Worm (Caenorhabditis elegans) whole organism, mixed stage, embryonic: ENCODE measurements around the gene dro-1.
A peak's percentile ranks its signal among the peaks of the same experiment; 100 is the strongest.

Source experiments
- M03D4.4 ChIP-seq: sonication (generic microtip); optimal IDR thresholded peaks from 2 replicates; lab custom pipeline; 2017; ENCODE audit warnings: mild to moderate bottlenecking, missing genetic modification characterization, missing compliant biosample characterization
- bed-3 ChIP-seq: fragments of 200-800 bp; sonication (Bioruptor generic); optimal IDR thresholded peaks from 3 replicates; lab custom pipeline; 2018; ENCODE audit warnings: mild to moderate bottlenecking, missing genetic modification characterization, moderate library complexity, missing compliant biosample characterization
- blmp-1 ChIP-seq: fragments of 150-350 bp; optimal IDR thresholded peaks from 2 replicates; lab custom pipeline; 2014; ENCODE audit warnings: missing biosample characterization, missing genetic modification characterization
- ceh-39 ChIP-seq: fragments of 150-350 bp; optimal IDR thresholded peaks from 2 replicates; lab custom pipeline; 2014; ENCODE audit warnings: missing biosample characterization, missing genetic modification characterization
- ceh-43 ChIP-seq: fragments of 200-800 bp; sonication (Bioruptor generic); optimal IDR thresholded peaks from 2 replicates; lab custom pipeline; 2018; ENCODE audit warnings: mild to moderate bottlenecking, missing genetic modification characterization, moderate library complexity, missing compliant biosample characterization
- ceh-83 ChIP-seq: fragments of 200-800 bp; sonication (Bioruptor generic); optimal IDR thresholded peaks from 2 replicates; lab custom pipeline; 2018; ENCODE audit warnings: mild to moderate bottlenecking, missing genetic modification characterization, missing compliant biosample characterization
- ces-1 ChIP-seq: fragments of 150-350 bp; optimal IDR thresholded peaks from 2 replicates; lab custom pipeline; 2014; ENCODE audit warnings: missing biosample characterization, missing genetic modification reagents, missing genetic modification characterization
- cnd-1 ChIP-seq: fragments of 200-800 bp; sonication (Bioruptor generic); optimal IDR thresholded peaks from 2 replicates; lab custom pipeline; 2018; ENCODE audit warnings: mild to moderate bottlenecking, missing genetic modification characterization, missing compliant biosample characterization
- drap-1 ChIP-seq: fragments of 200-800 bp; sonication (Bioruptor generic); optimal IDR thresholded peaks from 3 replicates; lab custom pipeline; 2018; ENCODE audit warnings: mild to moderate bottlenecking, missing genetic modification characterization, missing compliant biosample characterization
- elt-1 ChIP-seq: sonication (generic microtip); optimal IDR thresholded peaks from 2 replicates; lab custom pipeline; 2017; ENCODE audit warnings: missing genetic modification characterization, mild to moderate bottlenecking, missing compliant biosample characterization, antibody characterized with exemption, moderate library complexity, borderline replicate concordance; ENCODE audit not compliant: insufficient read depth
- elt-3 ChIP-seq: fragments of 150-350 bp; optimal IDR thresholded peaks from 2 replicates; lab custom pipeline; 2014; ENCODE audit warnings: missing biosample characterization, missing genetic modification characterization
- flh-1 ChIP-seq: fragments of 200-800 bp; sonication (Bioruptor generic); optimal IDR thresholded peaks from 2 replicates; lab custom pipeline; 2018; ENCODE audit warnings: mild to moderate bottlenecking, missing genetic modification characterization, moderate library complexity, missing compliant biosample characterization
- hlh-1 ChIP-seq: fragments of 150-350 bp; optimal IDR thresholded peaks from 2 replicates; lab custom pipeline; 2014; ENCODE audit warnings: missing biosample characterization, missing genetic modification reagents, missing genetic modification characterization
- lin-13 ChIP-seq: fragments of 150-350 bp; optimal IDR thresholded peaks from 2 replicates; lab custom pipeline; 2014; ENCODE audit warnings: missing biosample characterization, missing genetic modification characterization
- lin-32 ChIP-seq: fragments of 200-800 bp; sonication (Bioruptor generic); optimal IDR thresholded peaks from 2 replicates; lab custom pipeline; 2018; ENCODE audit warnings: mild to moderate bottlenecking, missing genetic modification characterization, missing compliant biosample characterization
- lsy-2 ChIP-seq: fragments of 150-350 bp; optimal IDR thresholded peaks from 2 replicates; lab custom pipeline; 2014; ENCODE audit warnings: missing biosample characterization, missing genetic modification characterization
- mab-5 ChIP-seq: fragments of 150-350 bp; optimal IDR thresholded peaks from 2 replicates; lab custom pipeline; 2014; ENCODE audit warnings: missing biosample characterization, missing genetic modification characterization
- mep-1 ChIP-seq: fragments of 150-350 bp; optimal IDR thresholded peaks from 2 replicates; lab custom pipeline; 2017; ENCODE audit warnings: missing biosample characterization, missing genetic modification reagents, missing genetic modification characterization, inconsistent platforms
- mls-2 ChIP-seq: sonication (generic microtip); optimal IDR thresholded peaks from 2 replicates; lab custom pipeline; 2016; ENCODE audit warnings: mild to moderate bottlenecking, missing genetic modification characterization, moderate library complexity, missing compliant biosample characterization
- nhr-12 ChIP-seq: fragments of 150-350 bp; optimal IDR thresholded peaks from 2 replicates; lab custom pipeline; 2014; ENCODE audit warnings: missing biosample characterization, missing genetic modification characterization
- nhr-2 ChIP-seq: fragments of 150-350 bp; optimal IDR thresholded peaks from 2 replicates; lab custom pipeline; 2014; ENCODE audit warnings: missing biosample characterization, missing genetic modification characterization
- nhr-237 ChIP-seq: fragments of 150-350 bp; optimal IDR thresholded peaks from 2 replicates; lab custom pipeline; 2014; ENCODE audit warnings: missing biosample characterization, missing genetic modification characterization
- nhr-76 ChIP-seq: sonication (generic microtip); optimal IDR thresholded peaks from 2 replicates; lab custom pipeline; 2017; ENCODE audit warnings: missing biosample characterization, missing genetic modification characterization
- pha-4 ChIP-seq: fragments of 150-350 bp; optimal IDR thresholded peaks from 2 replicates; lab custom pipeline; 2018; ENCODE audit warnings: missing biosample characterization, missing genetic modification reagents, missing genetic modification characterization
- sem-2 ChIP-seq: fragments of 200-800 bp; sonication (Bioruptor generic); optimal IDR thresholded peaks from 2 replicates; lab custom pipeline; 2018; ENCODE audit warnings: mild to moderate bottlenecking, missing genetic modification characterization, missing compliant biosample characterization
- snpc-4 ChIP-seq: fragments of 150-350 bp; optimal IDR thresholded peaks from 2 replicates; lab custom pipeline; 2014; ENCODE audit warnings: missing biosample characterization, missing genetic modification characterization
- sptf-1 ChIP-seq: sonication (generic microtip); optimal IDR thresholded peaks from 2 replicates; lab custom pipeline; 2017; ENCODE audit warnings: mild to moderate bottlenecking, missing genetic modification characterization, moderate library complexity, missing compliant biosample characterization
- unc-120 ChIP-seq: sonication (generic microtip); optimal IDR thresholded peaks from 2 replicates; lab custom pipeline; 2017; ENCODE audit warnings: missing genetic modification characterization, missing compliant biosample characterization; ENCODE audit not compliant: poor library complexity, severe bottlenecking
- unc-39 ChIP-seq: fragments of 150-350 bp; optimal IDR thresholded peaks from 2 replicates; lab custom pipeline; 2014; ENCODE audit warnings: missing biosample characterization, missing genetic modification characterization
- unc-62 ChIP-seq: fragments of 150-350 bp; optimal IDR thresholded peaks from 2 replicates; lab custom pipeline; 2014; ENCODE audit warnings: missing biosample characterization, missing genetic modification reagents, missing genetic modification characterization
- zip-8 ChIP-seq: fragments of 150-350 bp; optimal IDR thresholded peaks from 2 replicates; lab custom pipeline; 2014; ENCODE audit warnings: missing biosample characterization, missing genetic modification characterization
- ztf-11 ChIP-seq: fragments of 150-350 bp; optimal IDR thresholded peaks from 2 replicates; lab custom pipeline; 2014; ENCODE audit warnings: missing biosample characterization, missing genetic modification characterization

The dro-1 gene

DNA sequence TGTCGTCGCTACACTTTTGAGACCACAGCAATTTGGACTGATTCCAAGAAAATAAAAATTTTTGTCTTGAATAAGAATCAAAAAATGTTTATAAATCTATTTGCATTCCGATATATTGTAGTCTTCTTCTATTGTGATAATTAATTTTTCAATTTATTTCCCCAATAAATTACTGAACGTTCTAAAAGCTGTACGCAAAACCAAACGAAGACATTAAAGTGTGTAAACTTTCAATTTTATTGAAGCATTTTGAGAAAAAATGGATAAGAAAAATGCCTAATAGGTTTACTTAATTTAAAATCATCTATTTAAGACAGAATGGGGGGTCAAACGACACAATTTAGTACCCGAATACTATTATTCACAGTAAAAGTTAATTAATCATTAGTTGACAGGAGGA, 39.9 kb upstream of the dro-1 start:
- TF ChIP-seq M03D4.4 (tag; lab: Kevin White, UChicago), result no peak
- no peak for TF ChIP-seq ceh-43 (GFP tag; lab: Kevin White, UChicago)
- TF ChIP-seq hlh-1 (tag; lab: Kevin White, UChicago), result no peak
- no peak for TF ChIP-seq nhr-76 (tag; lab: Kevin White, UChicago)
- no peak for TF ChIP-seq ceh-39 (tag; lab: Kevin White, UChicago)
- TF ChIP-seq pha-4 (tag; lab: Kevin White, UChicago), result no peak
- TF ChIP-seq nhr-237 (tag; lab: Kevin White, UChicago), result no peak
- no peak for TF ChIP-seq bed-3
- TF ChIP-seq mab-5 (tag; lab: Kevin White, UChicago), result no peak
- no peak for TF ChIP-seq mep-1 (tag; lab: Kevin White, UChicago)
- TF ChIP-seq elt-3 (tag; lab: Kevin White, UChicago), result no peak
- no peak for TF ChIP-seq snpc-4

DNA sequence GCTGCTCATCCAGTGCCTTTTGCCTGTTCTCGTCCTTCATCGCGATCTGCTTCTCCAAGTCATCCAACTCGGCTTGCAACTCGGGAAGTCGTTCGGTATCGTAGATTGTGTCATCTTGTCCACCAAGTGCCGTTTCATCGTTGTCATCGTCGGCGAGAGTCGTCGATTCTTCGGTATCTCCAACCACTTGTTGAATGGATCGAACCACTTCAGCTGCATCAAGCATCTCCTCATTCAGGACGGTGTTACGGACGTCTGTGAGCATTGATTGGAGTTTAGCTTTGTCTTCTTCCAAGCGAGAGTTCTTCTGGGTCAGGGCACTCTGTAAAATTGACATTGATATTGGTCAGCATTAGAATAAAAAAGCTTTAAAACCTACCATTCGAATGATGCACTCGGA, 36.9 kb upstream of the dro-1 start:
- TF ChIP-seq nhr-12 (no peak), unc-120 (tag; lab: Kevin White, UChicago) (no peak), unc-62 (no peak), unc-39 (tag; lab: Kevin White, UChicago) (no peak), ceh-83 (GFP tag; lab: Kevin White, UChicago) (no peak), zip-8 (tag; lab: Kevin White, UChicago) (no peak), blmp-1 (tag; lab: Kevin White, UChicago) (no peak), mep-1 (tag; lab: Kevin White, UChicago) (no peak), mls-2 (tag; lab: Kevin White, UChicago) (no peak), sem-2 (GFP tag; lab: Kevin White, UChicago) (no peak), sptf-1 (tag; lab: Kevin White, UChicago) (no peak), elt-3 (tag; lab: Kevin White, UChicago) (no peak), flh-1 (no peak), hlh-1 (tag; lab: Kevin White, UChicago) (no peak), lin-32 (GFP tag; lab: Kevin White, UChicago) (no peak), cnd-1 (tag; lab: Kevin White, UChicago) (no peak), lsy-2 (tag; lab: Kevin White, UChicago) (no peak)

DNA sequence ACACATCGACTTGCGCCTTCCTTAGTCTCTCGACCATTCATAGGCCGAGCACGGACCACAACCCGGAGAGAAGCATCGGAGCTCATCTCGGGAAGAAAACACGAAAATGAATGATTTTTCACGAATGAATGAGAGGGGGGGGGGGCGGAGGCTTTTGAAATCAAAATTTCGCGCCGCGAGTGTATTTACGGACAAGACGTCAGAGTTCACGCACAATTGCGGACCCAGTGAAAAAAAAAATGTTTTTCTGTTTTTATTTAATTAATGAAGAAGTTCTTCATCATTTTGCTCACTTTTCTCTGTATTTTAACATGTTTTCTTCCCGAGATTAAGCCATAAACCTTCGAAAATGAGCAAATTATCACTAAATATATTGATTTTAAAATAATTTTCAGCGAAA, 35.4 kb upstream of the dro-1 start, which contains the start of the genes klp-19 and slc-36.1:
Gene klp-19, minus strand, starts transcription at position 153 of the 400 bp plus-strand sequence.
Gene slc-36.1, plus strand, starts transcription at position 396 of the 400 bp plus-strand sequence.
- TF ChIP-seq nhr-237 (tag; lab: Kevin White, UChicago) (no peak), nhr-2 (tag; lab: Kevin White, UChicago) (no peak), lin-32 (GFP tag; lab: Kevin White, UChicago) (no peak), mab-5 (tag; lab: Kevin White, UChicago) (no peak), elt-3 (tag; lab: Kevin White, UChicago) (no peak), mep-1 (tag; lab: Kevin White, UChicago) (no peak), lin-13 (tag; lab: Kevin White, UChicago) (no peak), zip-8 (tag; lab: Kevin White, UChicago) (no peak), snpc-4 (no peak), ceh-39 (tag; lab: Kevin White, UChicago) (no peak), elt-1 (tag; lab: Kevin White, UChicago) (no peak), unc-39 (tag; lab: Kevin White, UChicago) (no peak), lsy-2 (tag; lab: Kevin White, UChicago) (no peak), ztf-11 (no peak), M03D4.4 (tag; lab: Kevin White, UChicago) (peak; percentile 17), ces-1 (peak; percentile 86), sptf-1 (tag; lab: Kevin White, UChicago) (peak; percentile 38), hlh-1 (tag; lab: Kevin White, UChicago) (no peak), drap-1 (no peak), flh-1 (no peak), ceh-43 (GFP tag; lab: Kevin White, UChicago) (no peak), nhr-12 (no peak)

DNA sequence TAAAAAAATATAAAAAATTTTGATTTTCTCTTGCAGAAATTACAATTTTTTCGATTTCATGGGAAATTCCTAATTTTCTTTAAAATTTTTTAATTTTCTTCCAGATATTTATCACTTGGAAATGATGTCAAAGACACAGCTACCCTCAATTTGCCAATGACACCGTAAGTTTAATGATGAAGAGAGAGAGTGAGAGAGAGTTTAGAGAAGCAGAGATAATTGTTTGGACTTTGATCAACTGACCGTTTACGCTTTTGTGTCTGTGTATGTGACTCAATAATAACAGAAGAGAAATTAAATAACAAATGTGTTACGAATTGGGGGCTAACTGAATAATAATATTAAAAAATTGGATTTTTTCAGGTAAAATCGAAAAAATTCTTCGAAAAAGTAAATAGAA, 31.9 kb upstream of the dro-1 start:
- TF ChIP-seq drap-1, result no peak
- peak; percentile 14 for TF ChIP-seq nhr-237 (tag; lab: Kevin White, UChicago)
- TF ChIP-seq nhr-76 (tag; lab: Kevin White, UChicago), result no peak
- TF ChIP-seq lin-13 (tag; lab: Kevin White, UChicago), result no peak
- TF ChIP-seq bed-3, result no peak
- TF ChIP-seq ceh-83 (GFP tag; lab: Kevin White, UChicago), result no peak
- TF ChIP-seq blmp-1 (tag; lab: Kevin White, UChicago), result no peak
